Worm (Caenorhabditis elegans): ENCODE measurements around the gene C28A5.1.

The C28A5.1 gene

DNA sequence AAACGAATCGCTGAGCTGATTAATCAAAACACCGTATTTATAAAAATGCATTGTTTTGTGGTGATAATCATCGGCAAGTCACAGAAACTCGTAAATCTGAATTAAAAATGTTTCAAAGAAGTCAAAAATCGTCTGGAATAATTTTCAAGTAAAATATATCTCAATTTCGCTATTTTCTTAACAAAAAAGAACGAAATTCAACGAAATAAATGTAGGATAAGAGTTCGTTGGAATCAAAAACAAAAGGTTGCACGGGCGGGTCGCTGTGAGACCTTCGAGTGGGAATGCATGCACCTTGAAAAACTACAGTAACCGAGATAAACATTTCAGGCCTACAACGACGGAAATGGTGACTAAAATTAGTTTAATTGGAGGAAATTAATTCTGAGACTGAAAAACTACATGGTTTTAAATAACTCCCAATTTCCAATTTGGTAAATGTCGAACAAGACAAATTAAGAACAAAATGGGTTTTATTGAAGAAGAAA, at the start of gene C28A5.1:
C28A5.1 (minus strand) TSS at position 51 of the 488 bp plus-strand sequence.
- TF ChIP-seq unc-86 (tag; optimal IDR thresholded peaks at IDR 0.05), result no peak
- no peak for TF ChIP-seq ceh-45 (GFP tag; IDR thresholded peaks at IDR 0.05)
- TF ChIP-seq Y22D7AL.16 (tag; optimal IDR thresholded peaks at IDR 0.05), result no peak
- TF ChIP-seq madf-2 (tag; optimal IDR thresholded peaks at IDR 0.05), result no peak
- no peak for TF ChIP-seq elt-4 (tag; optimal IDR thresholded peaks at IDR 0.05)
- TF ChIP-seq ceh-6 (GFP tag; optimal IDR thresholded peaks at IDR 0.05), result no peak
- TF ChIP-seq ttx-3 (tag; optimal IDR thresholded peaks at IDR 0.05), result no peak
- no peak for TF ChIP-seq lin-11 (tag; optimal IDR thresholded peaks at IDR 0.05)
- no peak for TF ChIP-seq odd-2 (tag; optimal IDR thresholded peaks at IDR 0.05)
- TF ChIP-seq hlh-13 (GFP tag; optimal IDR thresholded peaks at IDR 0.05), result no peak
- TF ChIP-seq pha-2 (tag; optimal IDR thresholded peaks at IDR 0.05), result no peak
- no peak for TF ChIP-seq sox-2 (GFP tag; IDR thresholded peaks at IDR 0.05)
- TF ChIP-seq lim-6 (tag; optimal IDR thresholded peaks at IDR 0.05), result no peak
- TF ChIP-seq zip-5 (tag; optimal IDR thresholded peaks at IDR 0.05), result no peak
- TF ChIP-seq che-1 (tag; optimal IDR thresholded peaks at IDR 0.05), result no peak

DNA sequence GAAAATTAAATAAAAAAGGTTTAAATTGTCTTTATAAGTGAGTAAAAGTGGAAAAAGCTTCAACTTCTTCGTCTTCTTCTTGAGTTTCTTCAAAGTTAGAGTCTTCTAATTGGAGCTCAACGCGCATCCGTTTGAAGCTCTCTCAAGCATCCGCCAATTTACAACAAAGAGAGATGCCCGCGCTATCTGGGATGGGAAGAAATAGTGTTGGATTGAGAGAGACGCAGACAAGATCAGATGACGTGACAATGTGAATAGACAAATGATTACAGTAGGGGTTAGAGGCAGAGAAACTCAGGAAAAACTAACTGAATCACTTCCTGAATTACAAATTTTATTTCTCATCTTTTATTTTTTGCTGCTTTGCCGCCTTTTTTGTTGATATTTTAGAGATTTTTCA, 48.8 kb upstream of the C28A5.1 start:
- TF ChIP-seq ama-1 (optimal IDR thresholded peaks at IDR 0.05), result no peak
- no peak for TF ChIP-seq fax-1 (tag; optimal IDR thresholded peaks at IDR 0.05)

ce11 chrIII:4481787-4482186, 47.6 kb upstream of the C28A5.1 start:
- TF ChIP-seq ceh-9 (tag; optimal IDR thresholded peaks at IDR 0.05), result no peak
- TF ChIP-seq ceh-6 (GFP tag; optimal IDR thresholded peaks at IDR 0.05), result no peak
- no peak for TF ChIP-seq fkh-10 (GFP tag; optimal IDR thresholded peaks at IDR 0.05)
- no peak for TF ChIP-seq elt-4 (tag; optimal IDR thresholded peaks at IDR 0.05)
- no peak for TF ChIP-seq ceh-48 (tag; optimal IDR thresholded peaks at IDR 0.05)
- TF ChIP-seq sox-2 (GFP tag; IDR thresholded peaks at IDR 0.05), result no peak

DNA sequence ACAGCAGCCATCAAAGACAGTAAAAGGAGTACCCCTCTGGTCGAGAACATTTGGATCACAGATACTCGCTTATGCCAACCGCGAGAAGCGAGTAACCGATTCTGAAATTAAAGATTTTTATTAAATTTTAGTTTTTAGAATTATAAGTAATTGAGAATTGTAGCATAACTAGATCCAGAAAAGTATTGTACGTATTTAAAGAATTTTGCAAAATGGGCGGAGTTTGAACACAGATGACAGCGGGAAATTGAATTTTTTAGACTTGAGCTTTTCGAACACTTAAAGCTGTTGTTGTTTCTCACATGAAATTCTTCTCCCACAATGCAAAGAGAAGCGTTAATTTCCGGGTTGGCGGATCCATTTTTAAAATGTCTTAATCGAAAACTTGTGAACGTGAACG, 43.3 kb upstream of the C28A5.1 start, which contains the start of gene ins-17:
ins-17 (minus strand) TSS at position 101 of the 400 bp plus-strand sequence.
- no peak for TF ChIP-seq elt-4 (tag; optimal IDR thresholded peaks at IDR 0.05)
- TF ChIP-seq che-1 (tag; optimal IDR thresholded peaks at IDR 0.05), result no peak
- TF ChIP-seq mec-3 (tag; optimal IDR thresholded peaks at IDR 0.05; ENCODE audit: borderline replicate concordance), result no peak
- TF ChIP-seq pha-4 (tag; optimal IDR thresholded peaks at IDR 0.05), result no peak
- no peak for TF ChIP-seq ztf-16 (tag; optimal IDR thresholded peaks at IDR 0.05)
- TF ChIP-seq ahr-1 (tag; optimal IDR thresholded peaks at IDR 0.05), result no peak
- no peak for TF ChIP-seq madf-2 (tag; optimal IDR thresholded peaks at IDR 0.05)
- TF ChIP-seq npax-4 (tag; optimal IDR thresholded peaks at IDR 0.05), result no peak

DNA sequence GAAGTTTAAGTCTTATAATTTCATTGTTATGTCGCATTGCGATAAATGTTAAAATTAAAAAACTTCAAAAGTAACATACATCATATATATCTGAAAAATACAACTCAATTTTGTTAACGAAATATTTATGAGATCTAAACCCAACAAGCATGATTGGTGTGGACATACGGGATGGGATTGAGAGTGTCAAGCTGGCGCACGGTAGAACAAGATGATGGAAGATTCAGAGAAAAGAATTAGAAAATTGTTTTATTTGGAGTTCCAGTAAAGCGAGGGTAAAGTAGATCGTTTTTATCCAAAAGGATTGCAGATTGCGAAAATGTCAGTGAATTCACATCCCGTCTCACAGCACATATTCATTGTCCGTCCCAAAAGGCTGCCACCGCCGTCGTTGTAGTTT, 42.7 kb upstream of the C28A5.1 start:
- TF ChIP-seq nfya-1 (tag; optimal IDR thresholded peaks at IDR 0.05), result no peak
- TF ChIP-seq pha-4 (tag; optimal IDR thresholded peaks at IDR 0.05), result no peak
- TF ChIP-seq ceh-30 (tag; optimal IDR thresholded peaks at IDR 0.05), result no peak
- TF ChIP-seq ahr-1 (tag; optimal IDR thresholded peaks at IDR 0.05), result no peak
- no peak for TF ChIP-seq npax-4 (tag; optimal IDR thresholded peaks at IDR 0.05)
- TF ChIP-seq pax-1 (tag; optimal IDR thresholded peaks at IDR 0.05), result no peak
- no peak for TF ChIP-seq C38D4.7 (GFP tag; optimal IDR thresholded peaks at IDR 0.05)
- TF ChIP-seq C08G9.2 (tag; optimal IDR thresholded peaks at IDR 0.05), result no peak
- TF ChIP-seq lin-11 (tag; optimal IDR thresholded peaks at IDR 0.05), result no peak
- no peak for TF ChIP-seq tbx-2 (tag; optimal IDR thresholded peaks at IDR 0.05)
- no peak for TF ChIP-seq fkh-10 (GFP tag; optimal IDR thresholded peaks at IDR 0.05)
- TF ChIP-seq F13H6.1 (tag; optimal IDR thresholded peaks at IDR 0.05), result no peak
- TF ChIP-seq unc-55 (GFP tag; optimal IDR thresholded peaks at IDR 0.05), result no peak
- TF ChIP-seq ceh-31 (tag; optimal IDR thresholded peaks at IDR 0.05), result no peak
- TF ChIP-seq pqm-1 (tag; optimal IDR thresholded peaks at IDR 0.05), result no peak
